Fruit fly (Drosophila melanogaster) Kc167 (cell line): ENCODE results near the gene CG6654.

Experiments
- Myc ChIP-seq: fragments of >200 bp; optimal IDR thresholded peaks from 2 replicates; lab custom pipeline; 2017; ENCODE audit warnings: missing external identifiers
- Sin3A ChIP-seq: fragments of >200 bp; optimal IDR thresholded peaks from 2 replicates; lab custom pipeline; 2018; ENCODE audit warnings: missing external identifiers
- h ChIP-seq: fragments of >200 bp; optimal IDR thresholded peaks from 3 replicates; lab custom pipeline; 2018; ENCODE audit warnings: missing external identifiers
- insv ChIP-seq: fragments of >200 bp; optimal IDR thresholded peaks from 3 replicates; lab custom pipeline; 2018; ENCODE audit warnings: missing external identifiers
- psq ChIP-seq: fragments of >200 bp; optimal IDR thresholded peaks from 2 replicates; lab custom pipeline; 2017; ENCODE audit warnings: missing external identifiers
- ttk ChIP-seq: sonication (Bioruptor generic); optimal IDR thresholded peaks from 2 replicates; lab custom pipeline; 2017; ENCODE audit warnings: missing external identifiers

CG6654 gene

dm6 chr3R:15225279-15225730, 11.8 kb upstream of the CG6654 start, which contains the start of the genes CG31344 and Caf1-55:
CG31344 (minus strand) TSS chr3R:15225329.
Caf1-55 (plus strand) TSS chr3R:15225576.
- TF ChIP-seq h (no peak), insv (lab: Kevin White, UChicago) (no peak), Myc (lab: Kevin White, UChicago) (no peak), ttk (lab: Kevin White, UChicago) (no peak)

dm6 chr3R:15222973-15223372, 9.5 kb upstream of the CG6654 start, which contains the start of gene Polr2G:
Polr2G (minus strand) TSS chr3R:15223180.
- no peak for TF ChIP-seq ttk (lab: Kevin White, UChicago)
- TF ChIP-seq Sin3A (lab: Kevin White, UChicago): no peak
- no peak for TF ChIP-seq Myc (lab: Kevin White, UChicago)
- TF ChIP-seq h: no peak
- no peak for TF ChIP-seq insv (lab: Kevin White, UChicago)
- TF ChIP-seq psq (lab: Kevin White, UChicago): no peak

- TF ChIP-seq Myc (lab: Kevin White, UChicago): no peak
- no peak for TF ChIP-seq insv (lab: Kevin White, UChicago)
- TF ChIP-seq psq (lab: Kevin White, UChicago): no peak
- no peak for TF ChIP-seq ttk (lab: Kevin White, UChicago)
Observed at dm6 chr3R:15218824-15219576, 5.5 kb upstream of the CG6654 start, which contains the start of the genes SIDL and CG12241. SIDL (minus strand) TSS chr3R:15218874. CG12241 (plus strand) TSS chr3R:15219256.

dm6 chr3R:15208712-15209499, 4.6 kb downstream of the CG6654 start, which contains the start of the genes Spn88Eb and Mau2:
Spn88Eb (minus strand) TSS chr3R:15208762.
Mau2 (plus strand) TSS chr3R:15209204.
- TF ChIP-seq Sin3A (lab: Kevin White, UChicago): no peak
- no peak for TF ChIP-seq ttk (lab: Kevin White, UChicago)
- no peak for TF ChIP-seq psq (lab: Kevin White, UChicago)
- TF ChIP-seq insv (lab: Kevin White, UChicago): no peak
- TF ChIP-seq Myc (lab: Kevin White, UChicago): no peak
- TF ChIP-seq h: no peak

- TF ChIP-seq Sin3A (lab: Kevin White, UChicago) (no peak), h (no peak)
Observed at dm6 chr3R:15206273-15206672, 7.2 kb downstream of the CG6654 start, which contains the start of gene Spn88Ea. Spn88Ea (minus strand) TSS chr3R:15206447.

dm6 chr3R:15205223-15205622, 8.2 kb downstream of the CG6654 start:
- TF ChIP-seq ttk (lab: Kevin White, UChicago) (no peak), Sin3A (lab: Kevin White, UChicago) (no peak), insv (lab: Kevin White, UChicago) (no peak), Myc (lab: Kevin White, UChicago) (no peak), psq (lab: Kevin White, UChicago) (no peak), h (no peak)

dm6 chr3R:15198052-15198793, 15.2 kb downstream of the CG6654 start:
- TF ChIP-seq h (no peak), Sin3A (lab: Kevin White, UChicago) (no peak), insv (lab: Kevin White, UChicago) (no peak), psq (lab: Kevin White, UChicago) (no peak), ttk (lab: Kevin White, UChicago) (no peak), Myc (lab: Kevin White, UChicago) (no peak)

- no peak for TF ChIP-seq insv (lab: Kevin White, UChicago)
- TF ChIP-seq psq (lab: Kevin White, UChicago): no peak
- no peak for TF ChIP-seq Sin3A (lab: Kevin White, UChicago)
- TF ChIP-seq ttk (lab: Kevin White, UChicago): no peak
- TF ChIP-seq Myc (lab: Kevin White, UChicago): no peak
- no peak for TF ChIP-seq h
Observed at dm6 chr3R:15197373-15197772, 16.1 kb downstream of the CG6654 start.

- TF ChIP-seq Myc (lab: Kevin White, UChicago) (no peak), ttk (lab: Kevin White, UChicago) (no peak), Sin3A (lab: Kevin White, UChicago) (no peak), insv (lab: Kevin White, UChicago) (no peak), psq (lab: Kevin White, UChicago) (no peak), h (no peak)
Observed at dm6 chr3R:15196134-15197034, 17.1 kb downstream of the CG6654 start, which contains the start of the genes Kpc1 and CG42542. Kpc1 (minus strand) TSS chr3R:15196210. CG42542 (plus strand) TSS chr3R:15196598.

dm6 chr3R:15181467-15181866, 32.0 kb downstream of the CG6654 start, which contains the start of gene Mf:
Mf (minus strand) TSS chr3R:15181510.
- TF ChIP-seq psq (lab: Kevin White, UChicago): no peak
- no peak for TF ChIP-seq insv (lab: Kevin White, UChicago)
- no peak for TF ChIP-seq Myc (lab: Kevin White, UChicago)
- TF ChIP-seq h: no peak
- no peak for TF ChIP-seq ttk (lab: Kevin White, UChicago)
- no peak for TF ChIP-seq Sin3A (lab: Kevin White, UChicago)
